Worm (Caenorhabditis elegans): ENCODE results near the gene K01D12.7.

- TF ChIP-seq aptf-2 (GFP tag; conservative IDR thresholded peaks at IDR 0.05) (no peak), ets-4 (GFP tag; optimal IDR thresholded peaks at IDR 0.05) (no peak), ztf-26 (tag; optimal IDR thresholded peaks at IDR 0.05) (no peak), F57A8.1 (GFP tag; optimal IDR thresholded peaks at IDR 0.05) (no peak), ceh-79 (tag; optimal IDR thresholded peaks at IDR 0.05) (no peak), unc-130 (GFP tag; optimal IDR thresholded peaks at IDR 0.05) (no peak), sea-2 (GFP tag; IDR thresholded peaks at IDR 0.05) (no peak), zim-3 (tag; optimal IDR thresholded peaks at IDR 0.05) (no peak), unc-62 (GFP tag; optimal IDR thresholded peaks at IDR 0.05) (no peak), ama-1 (optimal IDR thresholded peaks at IDR 0.05) (no peak), ama-1 (GFP tag; optimal IDR thresholded peaks at IDR 0.05) (no peak), die-1 (tag; optimal IDR thresholded peaks at IDR 0.05) (no peak), dpl-1 (GFP tag; optimal IDR thresholded peaks at IDR 0.05) (no peak), ztf-3 (GFP tag; optimal IDR thresholded peaks at IDR 0.05) (no peak), pha-4 (tag; optimal IDR thresholded peaks at IDR 0.05) (no peak)
Measured at ce11 chrV:12421360-12421759, 20.1 kb upstream of the K01D12.7 start.

Data from whole organism, young adult.